Fruit fly (Drosophila melanogaster): ENCODE results near the gene CG11695.

DNA sequence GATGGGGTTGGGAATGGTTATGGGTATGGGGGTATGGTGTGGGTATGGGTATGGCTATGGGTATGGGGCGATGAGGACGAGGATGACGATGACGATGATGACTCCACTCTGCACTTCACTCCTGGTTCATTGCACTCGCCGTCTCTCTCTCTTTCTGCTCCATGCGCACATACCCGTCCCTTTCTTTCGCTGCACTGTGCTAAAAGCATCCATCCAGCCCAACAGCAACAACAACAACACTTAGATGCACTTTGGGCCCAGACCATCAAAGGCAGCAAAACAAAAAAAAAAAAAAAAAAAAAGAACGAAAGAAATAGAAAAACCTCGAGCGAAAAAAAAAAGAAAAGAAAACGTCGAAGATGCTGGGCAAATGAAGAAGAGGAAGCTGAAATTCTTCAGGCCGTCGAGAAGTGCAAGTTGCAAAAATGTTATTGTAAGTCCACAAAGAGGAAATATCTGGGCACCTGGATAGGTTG is 31.7 kb upstream of the CG11695 start:
- TF ChIP-seq CG7045 (GFP tag; optimal IDR thresholded peaks at IDR 0.05) (no peak), kay (GFP tag; ENCODE audit: borderline replicate concordance) (no peak), Crg-1 (GFP tag; optimal IDR thresholded peaks at IDR 0.05) (no peak), Hr96 (GFP tag; optimal IDR thresholded peaks at IDR 0.05) (no peak), CG11617 (GFP tag; optimal IDR thresholded peaks at IDR 0.05) (no peak), CG1620 (GFP tag; optimal IDR thresholded peaks at IDR 0.05) (no peak), ovo (GFP tag; optimal IDR thresholded peaks at IDR 0.05) (no peak), CG12768 (GFP tag; optimal IDR thresholded peaks at IDR 0.05) (no peak), toe (GFP tag; optimal IDR thresholded peaks at IDR 0.05) (no peak), Clk (GFP tag; optimal IDR thresholded peaks at IDR 0.05) (no peak)
